Worm (Caenorhabditis elegans) whole organism, midembryonic: Measurements from ENCODE around the gene cyp-35D1.

ENCODE experiments used
- T22C8.4 ChIP-seq: fragments of 200-800 bp; sonication (Bioruptor generic); IDR thresholded peaks from 2 replicates; pipeline ENCODE4 v1.3.6; 2022; ENCODE audit warnings: missing genetic modification characterization, missing compliant biosample characterization
- cog-1 ChIP-seq: sonication (generic microtip); optimal IDR thresholded peaks from 2 replicates; lab custom pipeline; 2016; ENCODE audit warnings: missing genetic modification characterization, missing compliant biosample characterization
- flt-1 ChIP-seq: fragments of 200-800 bp; sonication (Bioruptor generic); IDR thresholded peaks from 2 replicates; pipeline ENCODE4 v1.3.6; 2022; ENCODE audit warnings: missing genetic modification characterization, missing compliant biosample characterization
- klf-2 ChIP-seq: fragments of 200-800 bp; sonication (Bioruptor generic); conservative IDR thresholded peaks from 2 replicates; pipeline ENCODE4 v1.3.6; 2022; ENCODE audit warnings: missing genetic modification reagents, missing genetic modification characterization, missing compliant biosample characterization
- med-1 ChIP-seq: sonication (generic microtip); optimal IDR thresholded peaks from 2 replicates; lab custom pipeline; 2017; ENCODE audit warnings: missing genetic modification characterization, mild to moderate bottlenecking, missing compliant biosample characterization, antibody characterized with exemption, missing genetic modification reagents; ENCODE audit not compliant: insufficient read depth
- ref-1 ChIP-seq: fragments of 200-800 bp; sonication (Bioruptor generic); conservative IDR thresholded peaks from 2 replicates; pipeline ENCODE4 v1.3.6; 2022; ENCODE audit warnings: missing genetic modification reagents, missing genetic modification characterization, missing compliant biosample characterization
- tab-1 ChIP-seq: fragments of 200-800 bp; sonication (Bioruptor generic); IDR thresholded peaks from 2 replicates; pipeline ENCODE4 v1.3.6; 2022; ENCODE audit warnings: missing genetic modification characterization, missing compliant biosample characterization
- ztf-29 ChIP-seq: fragments of 200-800 bp; sonication (Bioruptor generic); IDR thresholded peaks from 2 replicates; pipeline ENCODE4 v1.3.6; 2022; ENCODE audit warnings: missing genetic modification reagents, missing genetic modification characterization, missing compliant biosample characterization

DNA sequence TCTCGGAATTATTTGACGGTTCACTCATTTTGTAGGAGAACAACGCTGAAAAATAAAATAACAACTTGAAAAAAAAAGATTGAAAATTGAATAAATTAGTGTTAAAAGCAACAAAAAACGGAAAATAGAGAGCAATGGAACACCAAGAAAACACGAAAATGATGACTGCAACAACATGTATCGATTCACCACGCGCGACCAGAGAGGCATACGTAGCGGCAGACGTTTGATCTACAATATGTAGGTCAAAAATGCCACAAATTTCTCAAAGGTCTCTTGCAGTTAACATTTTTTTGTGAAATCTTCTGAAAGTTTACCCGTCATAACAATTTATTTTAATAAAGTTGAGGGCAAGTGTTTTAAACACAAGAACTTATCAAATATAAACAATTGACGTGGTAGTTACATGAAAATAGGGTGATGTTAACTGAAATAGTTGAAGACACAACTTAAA, 12.0 kb upstream of the cyp-35D1 start, which contains the start of gene F14H3.5:
- no peak for TF ChIP-seq ztf-29 (GFP tag; lab: Robert Waterston, UW)
- TF ChIP-seq tab-1 (GFP tag; lab: Robert Waterston, UW), result no peak
- no peak for TF ChIP-seq klf-2 (GFP tag; lab: Robert Waterston, UW)
- TF ChIP-seq flt-1 (GFP tag; lab: Robert Waterston, UW), result no peak
- no peak for TF ChIP-seq med-1
- no peak for TF ChIP-seq ref-1 (GFP tag; lab: Robert Waterston, UW)
- TF ChIP-seq cog-1, result no peak
- TF ChIP-seq T22C8.4, result no peak
